Fruit fly (Drosophila melanogaster) whole organism: Measurements from ENCODE around the gene GstO3.

Experiments
- psq ChIP-seq: fragments of >200 bp; optimal IDR thresholded peaks from 2 replicates; lab custom pipeline; 2017
- usp ChIP-seq: fragments of >200 bp; optimal IDR thresholded peaks from 2 replicates; lab custom pipeline; 2017; ENCODE audit warnings: missing biosample characterization, missing genetic modification characterization, mixed read lengths

DNA sequence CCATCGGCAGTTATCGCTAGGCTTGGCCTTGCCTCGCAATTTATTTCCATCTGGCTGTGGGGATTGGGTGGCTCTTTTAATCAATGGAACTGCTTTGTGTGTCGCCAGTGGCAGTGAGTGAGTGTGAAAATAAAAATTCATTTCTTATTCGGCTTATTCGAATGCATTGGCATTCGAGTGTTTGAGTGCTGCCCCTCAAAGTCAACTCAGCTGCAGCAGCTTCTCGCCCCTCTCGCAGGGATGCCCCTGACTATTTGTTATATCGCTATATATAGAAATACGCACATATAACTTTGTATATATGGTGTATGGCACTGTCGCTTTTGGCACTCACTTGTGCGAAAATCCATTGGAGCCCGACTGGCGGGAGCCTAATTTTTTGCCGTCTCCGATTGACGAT lies 32.2 kb downstream of the GstO3 start:
- TF ChIP-seq usp (GFP tag; lab: Kevin White, UChicago) (no peak), psq (lab: Kevin White, UChicago) (no peak)
